Fruit fly (Drosophila melanogaster): ENCODE measurements around the gene CG13077.

CG13077 gene

DNA sequence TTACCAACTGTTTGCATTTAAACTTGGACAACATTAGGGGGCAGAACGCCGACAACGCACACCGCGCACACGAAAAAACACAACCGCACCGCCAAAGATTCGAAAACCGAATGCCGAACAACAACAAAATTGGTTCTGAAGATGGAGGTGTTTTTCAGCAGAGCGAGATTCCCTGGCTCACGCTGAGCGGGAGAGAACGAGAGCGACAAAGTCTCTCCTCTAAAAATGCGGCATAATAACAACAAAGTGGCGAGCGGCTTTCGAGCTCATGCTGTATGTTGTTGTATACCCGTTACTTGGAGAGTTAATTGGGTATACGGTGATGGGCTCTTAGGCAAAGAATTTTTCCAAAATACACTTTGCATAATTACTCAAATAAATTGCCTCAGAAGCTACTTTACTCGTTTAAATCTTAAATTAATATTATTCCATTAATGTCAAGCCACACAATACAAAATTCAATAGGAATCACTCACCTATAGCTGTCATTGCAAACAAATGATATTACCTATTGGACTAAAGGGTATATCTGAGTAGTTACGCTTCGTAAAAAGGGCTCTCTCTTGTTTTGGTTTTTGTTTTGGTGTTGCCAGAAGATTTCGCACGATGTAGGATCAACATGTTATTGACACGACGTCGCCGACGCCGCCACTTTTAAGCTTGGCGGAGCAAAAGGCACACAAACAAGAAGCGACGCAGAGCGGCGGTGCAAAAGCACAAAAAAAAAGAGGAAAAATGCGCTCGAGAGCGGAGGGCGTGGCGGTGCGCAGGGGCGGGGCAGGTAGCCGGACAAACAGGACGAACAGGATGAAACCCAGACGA, 7.0 kb downstream of the CG13077 start:
- no peak for TF ChIP-seq psq (optimal IDR thresholded peaks at IDR 0.05)
- no peak for TF ChIP-seq ttk (optimal IDR thresholded peaks at IDR 0.05)
- no peak for TF ChIP-seq Sin3A (optimal IDR thresholded peaks at IDR 0.05)
- TF ChIP-seq Myc (optimal IDR thresholded peaks at IDR 0.05): no peak
- no peak for TF ChIP-seq h (optimal IDR thresholded peaks at IDR 0.05)
- TF ChIP-seq insv (optimal IDR thresholded peaks at IDR 0.05): no peak

DNA sequence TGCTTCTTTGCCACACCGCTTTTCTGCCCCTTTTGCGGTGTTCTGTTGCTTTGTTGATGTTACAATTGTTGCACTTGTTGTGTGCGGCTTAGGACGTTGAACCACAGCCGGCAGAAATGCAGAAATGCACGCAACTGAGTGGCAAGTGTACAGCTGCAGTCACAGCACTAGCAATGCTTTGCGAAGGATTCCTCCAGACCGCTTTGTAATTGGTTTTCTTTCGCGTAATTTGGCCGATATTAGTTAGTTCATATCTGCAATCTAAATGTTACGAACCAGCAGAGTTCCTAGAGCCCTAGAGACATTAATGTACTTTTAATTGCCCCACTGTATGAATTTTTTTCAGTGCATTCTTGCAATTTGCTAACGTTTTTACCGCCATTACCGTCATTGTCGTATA, 8.7 kb downstream of the CG13077 start:
- TF ChIP-seq Sin3A (optimal IDR thresholded peaks at IDR 0.05): no peak
- no peak for TF ChIP-seq h (optimal IDR thresholded peaks at IDR 0.05)
- TF ChIP-seq psq (optimal IDR thresholded peaks at IDR 0.05): no peak
- no peak for TF ChIP-seq ttk (optimal IDR thresholded peaks at IDR 0.05)
- TF ChIP-seq insv (optimal IDR thresholded peaks at IDR 0.05): no peak
- no peak for TF ChIP-seq Myc (optimal IDR thresholded peaks at IDR 0.05)

DNA sequence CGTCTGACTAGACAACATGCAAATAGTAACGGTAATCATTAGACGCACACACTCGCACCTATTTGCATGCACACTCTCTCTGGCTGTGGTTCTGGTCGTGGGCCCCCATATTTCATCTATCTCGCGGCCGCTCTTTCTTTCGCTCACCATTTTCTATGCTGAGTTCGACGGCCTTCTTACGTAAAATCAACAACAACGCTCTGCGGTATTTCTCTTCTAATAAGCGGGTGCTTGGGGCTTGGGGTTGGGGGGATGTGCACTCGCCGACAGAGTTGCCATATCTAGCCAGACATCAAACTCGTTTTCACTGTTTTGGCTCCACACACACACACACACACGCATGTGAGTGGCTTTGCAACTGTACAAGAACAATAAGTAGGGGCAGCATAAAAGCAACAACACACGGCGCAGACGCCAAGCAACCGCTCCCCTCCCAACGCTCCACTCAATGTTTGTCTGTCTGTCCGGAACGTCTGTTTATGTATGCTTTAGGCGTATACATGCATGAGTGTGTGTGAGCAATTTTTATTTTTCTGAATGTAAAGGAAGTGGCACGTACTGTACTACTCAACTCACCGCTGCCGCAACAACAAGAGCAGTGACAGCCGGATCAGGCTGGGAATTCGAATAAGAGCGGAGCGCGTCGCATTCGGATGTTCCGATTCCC, 9.4 kb downstream of the CG13077 start:
- no peak for TF ChIP-seq h (optimal IDR thresholded peaks at IDR 0.05)
- no peak for TF ChIP-seq psq (optimal IDR thresholded peaks at IDR 0.05)
- TF ChIP-seq ttk (optimal IDR thresholded peaks at IDR 0.05): no peak
- TF ChIP-seq Myc (optimal IDR thresholded peaks at IDR 0.05): no peak
- no peak for TF ChIP-seq insv (optimal IDR thresholded peaks at IDR 0.05)
- TF ChIP-seq Sin3A (optimal IDR thresholded peaks at IDR 0.05): no peak

DNA sequence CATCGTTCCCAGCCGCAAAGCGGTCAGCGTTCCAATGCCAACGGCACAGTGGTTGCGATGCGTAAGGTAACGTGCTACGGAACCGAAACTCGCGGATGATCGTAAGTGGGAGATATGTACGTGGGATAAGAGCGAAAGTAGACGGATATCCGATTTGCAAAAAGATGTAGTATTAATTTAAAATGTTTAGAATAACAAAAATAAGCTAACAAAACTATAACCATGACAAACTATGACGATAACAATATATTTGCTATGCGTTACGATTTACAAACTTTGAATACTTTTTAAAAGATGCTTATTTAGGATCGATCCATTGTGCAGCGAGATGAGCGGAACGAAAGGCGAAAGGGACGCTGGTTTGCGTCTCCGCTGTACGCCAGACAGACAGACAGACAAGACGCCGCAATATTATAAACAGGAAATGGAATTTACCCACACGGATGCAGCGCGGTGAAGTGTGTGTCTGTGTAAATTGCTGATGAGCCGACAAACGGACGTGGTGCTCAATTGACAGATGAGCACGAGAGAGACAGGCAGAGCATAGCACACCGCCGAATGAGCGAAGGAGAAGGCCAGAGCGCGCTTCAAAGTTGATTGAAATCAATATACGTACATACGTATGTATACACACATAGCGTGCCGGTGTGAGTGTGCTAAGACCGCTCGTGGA, 10.1 kb downstream of the CG13077 start:
- no peak for TF ChIP-seq ttk (optimal IDR thresholded peaks at IDR 0.05)
- no peak for TF ChIP-seq insv (optimal IDR thresholded peaks at IDR 0.05)
- no peak for TF ChIP-seq Myc (optimal IDR thresholded peaks at IDR 0.05)
- no peak for TF ChIP-seq h (optimal IDR thresholded peaks at IDR 0.05)
- no peak for TF ChIP-seq Sin3A (optimal IDR thresholded peaks at IDR 0.05)
- TF ChIP-seq psq (optimal IDR thresholded peaks at IDR 0.05): no peak

DNA sequence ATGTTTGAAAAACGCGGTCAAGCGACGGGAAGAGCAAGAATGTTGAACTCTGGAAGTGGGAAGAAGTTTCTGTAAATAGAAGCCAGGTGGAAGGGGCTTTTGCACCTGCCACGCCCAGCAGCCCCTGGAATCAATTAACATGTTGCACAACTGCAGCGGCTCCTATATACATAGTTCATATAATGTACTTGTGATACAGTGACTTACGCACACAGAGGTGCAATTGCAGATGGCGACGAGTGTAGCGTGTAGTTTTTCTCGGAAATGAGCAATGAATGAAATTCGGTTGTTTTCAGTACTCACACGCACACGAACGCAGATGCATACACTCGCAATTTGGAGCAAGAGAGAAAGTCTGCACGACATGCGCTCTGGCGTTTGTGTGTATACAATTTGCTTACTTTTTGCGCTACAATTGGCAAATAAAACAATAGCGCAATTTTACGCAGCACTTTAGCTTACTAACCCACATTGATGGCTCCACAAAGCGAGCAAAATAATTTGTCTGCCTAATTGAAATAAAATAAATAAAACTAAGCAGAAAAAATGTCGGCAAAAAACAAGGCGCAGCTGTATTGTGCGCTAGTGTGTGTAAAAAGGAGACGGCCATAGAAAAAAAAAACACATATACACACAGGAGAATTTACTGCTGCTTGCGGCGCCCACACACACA, 10.8 kb downstream of the CG13077 start:
- no peak for TF ChIP-seq psq (optimal IDR thresholded peaks at IDR 0.05)
- TF ChIP-seq Myc (optimal IDR thresholded peaks at IDR 0.05): no peak
- no peak for TF ChIP-seq Sin3A (optimal IDR thresholded peaks at IDR 0.05)
- TF ChIP-seq h (optimal IDR thresholded peaks at IDR 0.05): no peak

DNA sequence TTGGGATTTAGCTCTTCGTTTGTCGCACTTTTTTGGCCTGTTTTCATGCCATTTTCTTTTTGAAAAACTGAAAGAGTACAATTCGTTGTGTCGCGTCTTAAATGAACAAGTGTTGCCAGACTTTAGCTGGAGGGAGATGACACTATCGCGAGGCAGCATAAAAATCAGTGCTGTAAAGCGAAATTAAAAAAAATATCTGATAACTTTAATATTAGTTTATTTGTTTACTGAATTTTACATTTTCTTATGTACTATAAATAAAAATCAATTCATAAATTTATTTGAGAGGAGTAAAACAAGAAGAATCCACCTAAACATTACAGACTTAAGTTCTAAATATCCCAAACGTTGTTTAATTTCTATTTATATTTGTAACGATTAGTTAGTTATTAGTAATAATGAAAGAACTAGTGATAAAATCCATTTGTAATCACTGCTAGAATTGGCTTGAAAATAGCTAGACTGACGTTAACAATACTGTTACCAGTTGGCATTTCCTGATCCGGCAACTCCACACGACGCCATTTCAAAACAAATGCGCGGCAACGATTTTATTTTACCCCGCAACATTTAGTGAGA, 11.6 kb downstream of the CG13077 start, which contains the start of the genes spi and msb1l:
TSS of gene spi (minus strand) at position 129 of the 579 bp plus-strand sequence.
TSS of gene msb1l (plus strand) at position 515 of the 579 bp plus-strand sequence.
- TF ChIP-seq Myc (optimal IDR thresholded peaks at IDR 0.05): no peak
- no peak for TF ChIP-seq ttk (optimal IDR thresholded peaks at IDR 0.05)
- TF ChIP-seq h (optimal IDR thresholded peaks at IDR 0.05): no peak
- no peak for TF ChIP-seq psq (optimal IDR thresholded peaks at IDR 0.05)
- TF ChIP-seq insv (optimal IDR thresholded peaks at IDR 0.05): no peak
- no peak for TF ChIP-seq Sin3A (optimal IDR thresholded peaks at IDR 0.05)

DNA sequence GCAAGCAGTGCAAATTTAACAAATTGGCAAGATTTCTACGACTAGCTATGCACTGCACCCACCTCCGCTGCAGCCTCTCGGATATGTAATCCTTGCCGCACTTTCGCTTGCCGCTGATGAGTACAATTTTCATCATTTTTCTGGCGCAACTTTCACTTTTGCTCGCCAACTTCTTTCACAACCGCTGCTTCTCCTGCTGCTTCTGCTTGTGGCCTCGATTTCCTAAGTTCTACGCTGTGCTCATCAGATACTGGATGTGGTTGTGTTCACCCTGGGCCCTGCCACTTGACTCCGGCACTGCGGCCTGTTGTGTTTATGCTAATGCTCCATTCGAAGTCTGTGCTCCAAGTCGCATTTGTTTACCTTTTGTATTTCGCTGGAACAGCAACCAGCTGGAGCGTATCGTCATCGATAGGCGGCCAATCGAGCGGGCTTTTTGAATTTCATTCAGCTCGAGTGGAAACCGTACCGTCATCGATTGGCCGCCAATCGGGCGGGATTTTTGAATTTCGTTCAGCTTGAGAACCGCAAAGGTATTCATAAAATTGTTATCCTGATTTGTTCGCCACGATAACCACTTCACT, 14.4 kb downstream of the CG13077 start, which contains the start of gene Pmvk:
TSS of gene Pmvk (minus strand) at position 357 of the 584 bp plus-strand sequence.
- no peak for TF ChIP-seq Sin3A (optimal IDR thresholded peaks at IDR 0.05)
- TF ChIP-seq ttk (optimal IDR thresholded peaks at IDR 0.05): no peak
- no peak for TF ChIP-seq Myc (optimal IDR thresholded peaks at IDR 0.05)
- TF ChIP-seq h (optimal IDR thresholded peaks at IDR 0.05): no peak
- TF ChIP-seq psq (optimal IDR thresholded peaks at IDR 0.05): no peak
- no peak for TF ChIP-seq insv (optimal IDR thresholded peaks at IDR 0.05)

DNA sequence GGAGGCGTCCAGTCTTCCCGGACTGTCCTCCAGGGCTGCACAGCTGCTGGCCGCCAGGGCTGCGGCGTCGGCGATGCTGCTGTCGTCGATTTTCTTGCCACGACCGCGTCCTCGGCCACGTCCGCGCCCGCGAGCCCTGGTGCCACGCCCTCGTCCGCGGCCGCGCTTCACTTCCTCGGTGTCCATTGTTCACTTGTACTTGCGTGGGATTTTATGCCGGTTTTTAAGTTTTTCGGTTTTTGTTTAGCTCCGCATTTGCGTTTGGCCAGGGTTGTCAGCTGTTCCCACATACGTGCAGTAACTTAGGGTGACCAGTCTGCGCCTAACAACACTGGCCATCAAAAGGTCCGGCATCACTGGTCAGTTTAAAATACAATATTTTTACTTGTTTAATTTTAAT, 16.5 kb downstream of the CG13077 start, which contains the start of gene Hakai:
TSS of gene Hakai (minus strand) at position 290 of the 400 bp plus-strand sequence.
- no peak for TF ChIP-seq h (optimal IDR thresholded peaks at IDR 0.05)
- TF ChIP-seq Myc (optimal IDR thresholded peaks at IDR 0.05): no peak
- no peak for TF ChIP-seq ttk (optimal IDR thresholded peaks at IDR 0.05)
- TF ChIP-seq Sin3A (optimal IDR thresholded peaks at IDR 0.05): no peak
- TF ChIP-seq psq (optimal IDR thresholded peaks at IDR 0.05): no peak
- TF ChIP-seq insv (optimal IDR thresholded peaks at IDR 0.05): no peak

DNA sequence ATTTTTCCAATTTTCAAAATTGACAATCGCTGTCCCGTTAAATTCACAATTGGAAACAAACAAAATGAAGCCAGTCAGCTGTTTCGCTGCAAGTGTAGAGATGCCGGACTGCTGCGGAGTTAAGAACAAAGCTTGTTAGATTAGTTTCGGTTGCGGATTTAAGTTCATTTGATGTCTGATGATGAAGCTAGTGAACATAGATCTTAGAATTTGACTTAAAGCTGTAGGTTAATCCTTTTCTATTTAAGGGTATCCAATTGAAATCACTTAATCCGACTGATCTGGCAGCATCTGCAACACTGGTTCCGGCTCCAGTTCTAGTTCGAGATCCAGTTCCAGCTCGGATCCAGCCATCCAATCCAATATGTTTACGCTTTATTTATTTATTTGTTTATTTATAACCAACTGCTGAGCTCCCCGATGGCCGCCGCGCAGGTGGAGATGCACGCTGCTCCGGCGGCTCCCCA, 18.3 kb downstream of the CG13077 start, which contains the start of the genes PCNA2 and CG10366:
TSS of gene PCNA2 (minus strand) at position 65 of the 467 bp plus-strand sequence.
TSS of gene CG10366 (plus strand) at position 310 of the 467 bp plus-strand sequence.
- TF ChIP-seq Myc (optimal IDR thresholded peaks at IDR 0.05): no peak
- TF ChIP-seq psq (optimal IDR thresholded peaks at IDR 0.05): no peak
- TF ChIP-seq h (optimal IDR thresholded peaks at IDR 0.05): no peak
- TF ChIP-seq Sin3A (optimal IDR thresholded peaks at IDR 0.05): no peak
- TF ChIP-seq insv (optimal IDR thresholded peaks at IDR 0.05): no peak
- no peak for TF ChIP-seq ttk (optimal IDR thresholded peaks at IDR 0.05)
